Worm (Caenorhabditis elegans) whole organism, L1 larva: ENCODE results near the gene npr-10.

Source experiments
- C04F5.9 ChIP-seq: sonication (generic microtip); optimal IDR thresholded peaks from 2 replicates; lab custom pipeline; 2016; ENCODE audit warnings: missing genetic modification characterization, missing compliant biosample characterization
- C34B4.2 ChIP-seq: sonication (generic microtip); optimal IDR thresholded peaks from 2 replicates; lab custom pipeline; 2017; ENCODE audit warnings: mild to moderate bottlenecking, missing genetic modification characterization, missing compliant biosample characterization
- F16B12.6 ChIP-seq: fragments of 150-350 bp; optimal IDR thresholded peaks from 2 replicates; lab custom pipeline; 2014; ENCODE audit warnings: missing biosample characterization, missing genetic modification characterization
- alr-1 ChIP-seq: fragments of 200-800 bp; sonication (Bioruptor generic); optimal IDR thresholded peaks from 2 replicates; lab custom pipeline; 2018; ENCODE audit warnings: borderline replicate concordance, mild to moderate bottlenecking, missing genetic modification characterization, missing compliant biosample characterization
- blmp-1 ChIP-seq: fragments of 150-350 bp; optimal IDR thresholded peaks from 2 replicates; lab custom pipeline; 2014; ENCODE audit warnings: missing biosample characterization, missing genetic modification characterization
- ceh-63 ChIP-seq: fragments of 200-800 bp; sonication (Bioruptor generic); optimal IDR thresholded peaks from 2 replicates; lab custom pipeline; 2018; ENCODE audit warnings: mild to moderate bottlenecking, missing genetic modification characterization, missing compliant biosample characterization
- ceh-8 ChIP-seq: fragments of 200-800 bp; sonication (Bioruptor generic); optimal IDR thresholded peaks from 2 replicates; lab custom pipeline; 2018; ENCODE audit warnings: mild to moderate bottlenecking, missing genetic modification characterization, moderate library complexity, missing compliant biosample characterization
- ceh-82 ChIP-seq, 3 experiments: fragments of 150-350 bp in 1 of 3; sonication (generic microtip) in 2 of 3; optimal IDR thresholded peaks; 2 replicates each; lab custom pipeline; 2014 to 2017; ENCODE audit warnings: missing biosample characterization in 3 of 3, missing genetic modification characterization in 3 of 3
- ceh-88 ChIP-seq: fragments of 200-800 bp; sonication (Bioruptor generic); IDR thresholded peaks from 2 replicates; pipeline ENCODE4 v1.3.6; 2022; ENCODE audit warnings: missing genetic modification characterization, missing compliant biosample characterization
- ces-1 ChIP-seq: fragments of 150-350 bp; optimal IDR thresholded peaks from 2 replicates; lab custom pipeline; 2014; ENCODE audit warnings: missing biosample characterization, missing genetic modification reagents, missing genetic modification characterization
- dsc-1 ChIP-seq: sonication (generic microtip); optimal IDR thresholded peaks from 2 replicates; lab custom pipeline; 2016; ENCODE audit warnings: mild to moderate bottlenecking, missing genetic modification characterization, missing compliant biosample characterization
- efl-3 ChIP-seq: fragments of 200-800 bp; sonication (Bioruptor generic); optimal IDR thresholded peaks from 2 replicates; lab custom pipeline; 2018; ENCODE audit warnings: mild to moderate bottlenecking, missing genetic modification characterization, missing compliant biosample characterization
- egl-13 ChIP-seq: sonication (generic microtip); optimal IDR thresholded peaks from 2 replicates; lab custom pipeline; 2016; ENCODE audit warnings: missing genotype, missing genetic modification reagents, missing genetic modification characterization, missing compliant biosample characterization
- egl-27 ChIP-seq, 2 experiments: fragments of 150-350 bp in 1 of 2; sonication (generic microtip); optimal IDR thresholded peaks; 3 replicates each; lab custom pipeline; 2017 to 2018; ENCODE audit warnings: missing biosample characterization in 2 of 2, missing genetic modification characterization in 2 of 2, missing genetic modification reagents in 2 of 2
- elt-2 ChIP-seq: sonication (generic microtip); optimal IDR thresholded peaks from 2 replicates; lab custom pipeline; 2016; ENCODE audit warnings: missing genetic modification characterization, mild to moderate bottlenecking, inconsistent platforms, missing compliant biosample characterization, missing genetic modification reagents
- elt-3 ChIP-seq, 6 experiments: fragments of 150-350 bp in 1 of 6; sonication (generic microtip); optimal IDR thresholded peaks; 2 replicates each; lab custom pipeline; 2017 to 2018; ENCODE audit warnings: missing biosample characterization in 6 of 6, missing genetic modification characterization in 6 of 6, inconsistent platforms in 1 of 6
- ets-5 ChIP-seq: fragments of 200-800 bp; sonication (Bioruptor generic); IDR thresholded peaks from 2 replicates; pipeline ENCODE4 v1.3.6; 2022; ENCODE audit warnings: missing genetic modification characterization, missing compliant biosample characterization
- fkh-4 ChIP-seq: sonication (generic microtip); optimal IDR thresholded peaks from 2 replicates; lab custom pipeline; 2016; ENCODE audit warnings: missing compliant biosample characterization, missing genetic modification characterization, borderline replicate concordance
- fkh-8 ChIP-seq: sonication (generic microtip); optimal IDR thresholded peaks from 2 replicates; lab custom pipeline; 2016; ENCODE audit warnings: mild to moderate bottlenecking, missing genetic modification characterization, missing compliant biosample characterization
- fos-1 ChIP-seq: fragments of 150-350 bp; optimal IDR thresholded peaks from 2 replicates; lab custom pipeline; 2014; ENCODE audit warnings: missing biosample characterization, missing genetic modification characterization
- grh-1 ChIP-seq: fragments of 200-800 bp; sonication (Bioruptor generic); IDR thresholded peaks from 2 replicates; pipeline ENCODE4 v1.3.6; 2022; ENCODE audit warnings: missing genetic modification reagents, missing genetic modification characterization, missing compliant biosample characterization
- hlh-17 ChIP-seq: fragments of 200-800 bp; sonication (Bioruptor generic); optimal IDR thresholded peaks from 2 replicates; lab custom pipeline; 2018; ENCODE audit warnings: missing genetic modification characterization, mild to moderate bottlenecking, missing compliant biosample characterization, moderate library complexity, borderline replicate concordance
- irx-1 ChIP-seq: sonication (generic microtip); optimal IDR thresholded peaks from 2 replicates; lab custom pipeline; 2016; ENCODE audit warnings: missing genetic modification characterization, missing compliant biosample characterization
- lin-14 ChIP-seq: fragments of 200-800 bp; sonication (Bioruptor generic); optimal IDR thresholded peaks from 2 replicates; lab custom pipeline; 2018; ENCODE audit warnings: mild to moderate bottlenecking, missing genetic modification characterization, moderate library complexity, missing compliant biosample characterization
- lin-15B ChIP-seq: fragments of 150-350 bp; sonication (generic microtip); optimal IDR thresholded peaks from 3 replicates; lab custom pipeline; 2014; ENCODE audit warnings: missing biosample characterization, missing genetic modification characterization
- lin-35 ChIP-seq, 2 experiments: fragments of 150-350 bp; optimal IDR thresholded peaks; 2 replicates each; lab custom pipeline; 2014; ENCODE audit warnings: missing biosample characterization in 2 of 2, missing genetic modification characterization in 2 of 2, missing genetic modification reagents in 2 of 2
- lir-3 ChIP-seq: sonication (generic microtip); optimal IDR thresholded peaks from 2 replicates; lab custom pipeline; 2016; ENCODE audit warnings: mild to moderate bottlenecking, missing genetic modification characterization, moderate library complexity, missing compliant biosample characterization; ENCODE audit not compliant: poor library complexity
- mab-9 ChIP-seq: fragments of 200-800 bp; sonication (Bioruptor generic); IDR thresholded peaks from 2 replicates; pipeline ENCODE4 v1.3.6; 2022; ENCODE audit warnings: missing genetic modification reagents, missing genetic modification characterization, missing compliant biosample characterization
- mef-2 ChIP-seq: fragments of 150-350 bp; optimal IDR thresholded peaks from 2 replicates; lab custom pipeline; 2014; ENCODE audit warnings: missing biosample characterization, missing genetic modification characterization
- mep-1 ChIP-seq: fragments of 150-350 bp; optimal IDR thresholded peaks from 2 replicates; lab custom pipeline; 2014; ENCODE audit warnings: missing biosample characterization, missing genetic modification characterization
- nhr-11 ChIP-seq: fragments of 150-350 bp; optimal IDR thresholded peaks from 2 replicates; lab custom pipeline; 2014; ENCODE audit warnings: missing biosample characterization, missing genetic modification characterization
- nhr-12 ChIP-seq: sonication (generic microtip); optimal IDR thresholded peaks from 2 replicates; lab custom pipeline; 2017; ENCODE audit warnings: missing biosample characterization, missing genetic modification characterization
- nhr-19 ChIP-seq: fragments of 200-800 bp; sonication (Bioruptor generic); conservative IDR thresholded peaks from 2 replicates; pipeline ENCODE4 v1.3.6; 2022; ENCODE audit warnings: missing genetic modification characterization, missing compliant biosample characterization
- nhr-20 ChIP-seq: sonication (generic microtip); optimal IDR thresholded peaks from 2 replicates; lab custom pipeline; 2016; ENCODE audit warnings: mild to moderate bottlenecking, missing genetic modification characterization, missing compliant biosample characterization
- nhr-237 ChIP-seq: fragments of 150-350 bp; optimal IDR thresholded peaks from 2 replicates; lab custom pipeline; 2014; ENCODE audit warnings: missing biosample characterization, missing genetic modification characterization
- nhr-28 ChIP-seq: fragments of 150-350 bp; optimal IDR thresholded peaks from 2 replicates; lab custom pipeline; 2014; ENCODE audit warnings: missing biosample characterization, missing genetic modification characterization
- nhr-47 ChIP-seq: sonication (generic microtip); optimal IDR thresholded peaks from 2 replicates; lab custom pipeline; 2016; ENCODE audit warnings: mild to moderate bottlenecking, missing genetic modification characterization, moderate library complexity, missing compliant biosample characterization
- nhr-71 ChIP-seq: sonication (generic microtip); optimal IDR thresholded peaks from 2 replicates; lab custom pipeline; 2016; ENCODE audit warnings: mild to moderate bottlenecking, missing genetic modification characterization, moderate library complexity, missing compliant biosample characterization
- nhr-76 ChIP-seq: sonication (generic microtip); optimal IDR thresholded peaks from 2 replicates; lab custom pipeline; 2017; ENCODE audit warnings: missing biosample characterization, missing genetic modification characterization
- nhr-85 ChIP-seq: sonication (generic microtip); peaks from one replicate; lab custom pipeline; 2016; ENCODE audit warnings: missing genetic modification characterization, inconsistent platforms, missing compliant biosample characterization
- pax-3 ChIP-seq: fragments of 200-800 bp; sonication (Bioruptor generic); optimal IDR thresholded peaks from 2 replicates; lab custom pipeline; 2018; ENCODE audit warnings: mild to moderate bottlenecking, missing genetic modification characterization, moderate library complexity, missing compliant biosample characterization
- skn-1 ChIP-seq: fragments of 150-350 bp; optimal IDR thresholded peaks from 2 replicates; lab custom pipeline; 2014; ENCODE audit warnings: missing biosample characterization, missing genetic modification characterization
- snu-23 ChIP-seq: sonication (generic microtip); optimal IDR thresholded peaks from 2 replicates; lab custom pipeline; 2016; ENCODE audit warnings: missing genetic modification characterization, missing compliant biosample characterization
- sup-37 ChIP-seq: fragments of 200-800 bp; sonication (Bioruptor generic); optimal IDR thresholded peaks from 2 replicates; lab custom pipeline; 2018; ENCODE audit warnings: mild to moderate bottlenecking, missing genetic modification characterization, missing compliant biosample characterization
- tbx-2 ChIP-seq: sonication (generic microtip); optimal IDR thresholded peaks from 2 replicates; lab custom pipeline; 2016; ENCODE audit warnings: missing genetic modification characterization, missing compliant biosample characterization
- tlp-1 ChIP-seq: fragments of 150-350 bp; optimal IDR thresholded peaks from 2 replicates; lab custom pipeline; 2014; ENCODE audit warnings: missing biosample characterization, missing genetic modification characterization
- unc-130 ChIP-seq: fragments of 150-350 bp; optimal IDR thresholded peaks from 2 replicates; lab custom pipeline; 2017; ENCODE audit warnings: missing biosample characterization, missing genetic modification characterization, inconsistent platforms
- unc-30 ChIP-seq: sonication (generic microtip); optimal IDR thresholded peaks from 2 replicates; lab custom pipeline; 2017; ENCODE audit warnings: missing biosample characterization, missing genetic modification characterization
- unc-86 ChIP-seq: sonication (generic microtip); optimal IDR thresholded peaks from 2 replicates; lab custom pipeline; 2016; ENCODE audit warnings: missing genetic modification characterization, missing compliant biosample characterization
- unc-98 ChIP-seq: fragments of 200-800 bp; sonication (Bioruptor generic); IDR thresholded peaks from 2 replicates; pipeline ENCODE4 v1.3.6; 2022; ENCODE audit warnings: missing genetic modification characterization, missing compliant biosample characterization
- vab-15 ChIP-seq: sonication (generic microtip); optimal IDR thresholded peaks from 2 replicates; lab custom pipeline; 2017; ENCODE audit warnings: missing genotype, mild to moderate bottlenecking, missing genetic modification characterization, missing compliant biosample characterization
- xbp-1 ChIP-seq: sonication (generic microtip); optimal IDR thresholded peaks from 2 replicates; lab custom pipeline; 2016; ENCODE audit warnings: missing genetic modification characterization, missing compliant biosample characterization
- zag-1 ChIP-seq: fragments of 150-350 bp; optimal IDR thresholded peaks from 2 replicates; lab custom pipeline; 2014; ENCODE audit warnings: missing biosample characterization, missing genetic modification characterization

Gene npr-10

DNA sequence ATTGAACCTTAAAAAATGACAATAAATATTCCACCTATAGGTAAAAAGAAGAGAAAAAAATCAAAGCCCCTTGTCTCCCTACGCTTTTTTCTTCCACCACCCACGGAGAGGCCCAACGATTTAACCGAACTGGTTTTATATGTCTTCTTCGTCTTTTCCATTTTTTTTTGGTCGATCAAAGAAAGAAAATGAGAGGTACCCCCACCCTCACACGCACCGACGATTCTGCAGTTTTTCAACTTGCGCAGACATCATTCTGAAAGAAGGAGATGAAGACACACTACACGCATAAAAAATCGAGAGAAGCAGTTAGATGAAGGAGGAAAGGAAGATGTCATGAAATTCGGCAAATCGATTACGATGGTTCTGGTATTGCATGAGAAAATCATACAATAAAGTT, 18.2 kb downstream of the npr-10 start:
- TF ChIP-seq C34B4.2 (tag; lab: Kevin White, UChicago) = no peak
- no peak for TF ChIP-seq tlp-1
- TF ChIP-seq F16B12.6 (tag; lab: Kevin White, UChicago) = no peak
- peak in 1 of 2 experiments; percentile 20 for TF ChIP-seq lin-35 (GFP tag; optimal IDR thresholded peaks at IDR 0.05; lab: Kevin White, UChicago)
- peak; percentile 57 for TF ChIP-seq snu-23
- TF ChIP-seq grh-1 (GFP tag; lab: Robert Waterston, UW) = peak; percentile 58
- no peak for TF ChIP-seq mef-2 (tag; lab: Kevin White, UChicago)
- no peak for TF ChIP-seq sup-37 (GFP tag; lab: Kevin White, UChicago)
- TF ChIP-seq egl-27 (tag; optimal IDR thresholded peaks at IDR 0.05; lab: Kevin White, UChicago) = no peak
- TF ChIP-seq unc-86 = no peak
- TF ChIP-seq ceh-8 (GFP tag; lab: Kevin White, UChicago) = no peak
- no peak for TF ChIP-seq nhr-76 (tag; lab: Kevin White, UChicago)
- no peak for TF ChIP-seq irx-1 (tag; lab: Kevin White, UChicago)
- no peak for TF ChIP-seq lir-3 (tag; lab: Kevin White, UChicago)
- no peak for TF ChIP-seq lin-15B (tag; lab: Kevin White, UChicago)
- TF ChIP-seq nhr-71 = peak; percentile 25
- no peak for TF ChIP-seq mab-9 (GFP tag; lab: Robert Waterston, UW)
- no peak for TF ChIP-seq hlh-17 (GFP tag; lab: Kevin White, UChicago)
- TF ChIP-seq dsc-1 (tag; lab: Kevin White, UChicago) = no peak
- no peak for TF ChIP-seq zag-1 (tag; lab: Kevin White, UChicago)
- no peak for TF ChIP-seq nhr-28
- TF ChIP-seq nhr-20 (tag; lab: Kevin White, UChicago) = peak; percentile 49
- TF ChIP-seq mep-1 (tag; lab: Kevin White, UChicago) = peak; percentile 41
- no peak for TF ChIP-seq elt-2
- TF ChIP-seq ceh-63 (GFP tag; lab: Kevin White, UChicago) = no peak
- no peak for TF ChIP-seq efl-3 (GFP tag; lab: Kevin White, UChicago)
- TF ChIP-seq nhr-11 = no peak
- TF ChIP-seq fos-1 = no peak
- TF ChIP-seq tbx-2 (tag; lab: Kevin White, UChicago) = no peak
- TF ChIP-seq nhr-19 (GFP tag; lab: Robert Waterston, UW) = 0 out of 2 replicates have a peak, but pooled peaks have one; percentile 11
- TF ChIP-seq xbp-1 (tag; lab: Kevin White, UChicago) = no peak
- TF ChIP-seq nhr-12 (tag; lab: Kevin White, UChicago) = no peak
- TF ChIP-seq fkh-4 (tag; lab: Kevin White, UChicago) = no peak
- no peak for TF ChIP-seq skn-1 (tag; lab: Kevin White, UChicago)
- no peak for TF ChIP-seq ces-1 (GFP tag; lab: Kevin White, UChicago)
- TF ChIP-seq ets-5 = no peak
- no peak for TF ChIP-seq C04F5.9 (tag; lab: Kevin White, UChicago)
- no peak for TF ChIP-seq nhr-237
- no peak for TF ChIP-seq ceh-88 (GFP tag; lab: Robert Waterston, UW)
- TF ChIP-seq pax-3 (tag; lab: Kevin White, UChicago) = no peak
- TF ChIP-seq lin-14 = peak; percentile 63
- peak; percentile 75 for TF ChIP-seq blmp-1
- no peak for TF ChIP-seq nhr-47
- TF ChIP-seq unc-98 (GFP tag; lab: Robert Waterston, UW) = no peak
- TF ChIP-seq vab-15 (tag; lab: Kevin White, UChicago) = no peak
- TF ChIP-seq nhr-85 (tag; lab: Kevin White, UChicago) = peak; percentile 86
- no peak for TF ChIP-seq unc-130 (tag; lab: Kevin White, UChicago)
- TF ChIP-seq alr-1 = no peak
- TF ChIP-seq fkh-8 (tag; lab: Kevin White, UChicago) = no peak
- peak in 2 of 6 experiments; percentile 8 to 67 for TF ChIP-seq elt-3 (tag; optimal IDR thresholded peaks at IDR 0.05; lab: Kevin White, UChicago)
- no peak for TF ChIP-seq ceh-82 (tag; optimal IDR thresholded peaks at IDR 0.05; lab: Kevin White, UChicago)
- TF ChIP-seq egl-13 (tag; lab: Kevin White, UChicago) = no peak
- TF ChIP-seq unc-30 = no peak
